Worm (Caenorhabditis elegans) whole organism, L4 larva: ENCODE data around the gene exos-1.

Experiments
- F10B5.3 ChIP-seq: sonication (generic microtip); optimal IDR thresholded peaks from 2 replicates; lab custom pipeline; 2016; ENCODE audit warnings: mild to moderate bottlenecking, missing genetic modification characterization, missing compliant biosample characterization
- F37D6.2 ChIP-seq: sonication (generic microtip); optimal IDR thresholded peaks from 2 replicates; lab custom pipeline; 2016; ENCODE audit warnings: mild to moderate bottlenecking, missing genetic modification characterization, missing compliant biosample characterization
- Y5F2A.4 ChIP-seq: fragments of 200-800 bp; sonication (Bioruptor generic); optimal IDR thresholded peaks from 2 replicates; lab custom pipeline; 2018; ENCODE audit warnings: mild to moderate bottlenecking, missing genetic modification characterization, missing compliant biosample characterization
- aha-1 ChIP-seq: fragments of 150-350 bp; peaks from one replicate; lab custom pipeline; 2014; ENCODE audit warnings: missing biosample characterization, missing genetic modification characterization
- ama-1 ChIP-seq: fragments of 150-350 bp; optimal IDR thresholded peaks from 2 replicates; lab custom pipeline; 2014; ENCODE audit warnings: inconsistent platforms, mixed read lengths
- attf-4 ChIP-seq: sonication (generic microtip); optimal IDR thresholded peaks from 3 replicates; lab custom pipeline; 2017; ENCODE audit warnings: missing biosample characterization, missing genetic modification characterization
- ceh-20 ChIP-seq: fragments of 200-800 bp; sonication (Bioruptor generic); IDR thresholded peaks from 2 replicates; pipeline ENCODE4 v1.3.6; 2022; ENCODE audit warnings: missing genetic modification reagents, missing genetic modification characterization, missing compliant biosample characterization
- ceh-28 ChIP-seq: fragments of 150-350 bp; optimal IDR thresholded peaks from 2 replicates; lab custom pipeline; 2014; ENCODE audit warnings: missing biosample characterization, missing genetic modification reagents, missing genetic modification characterization
- ceh-44 ChIP-seq: fragments of 200-800 bp; sonication (Bioruptor generic); IDR thresholded peaks from 2 replicates; pipeline ENCODE4 v1.3.6; 2022; ENCODE audit warnings: missing genetic modification reagents, missing genetic modification characterization, missing compliant biosample characterization
- dmd-8 ChIP-seq: fragments of 200-800 bp; sonication (Bioruptor generic); IDR thresholded peaks from 2 replicates; pipeline ENCODE4 v1.3.6; 2022; ENCODE audit warnings: missing genetic modification characterization, missing compliant biosample characterization
- duxl-1 ChIP-seq: sonication (generic microtip); optimal IDR thresholded peaks from 2 replicates; lab custom pipeline; 2016; ENCODE audit warnings: mild to moderate bottlenecking, missing genetic modification characterization, moderate library complexity, missing compliant biosample characterization; ENCODE audit not compliant: poor library complexity
- dve-1 ChIP-seq: sonication (generic microtip); optimal IDR thresholded peaks from 2 replicates; lab custom pipeline; 2017; ENCODE audit warnings: antibody characterized with exemption, mild to moderate bottlenecking, missing genetic modification characterization, missing compliant biosample characterization; ENCODE audit not compliant: insufficient read depth
- egl-27 ChIP-seq: sonication (generic microtip); optimal IDR thresholded peaks from 3 replicates; lab custom pipeline; 2017; ENCODE audit warnings: missing biosample characterization, missing genetic modification reagents, missing genetic modification characterization
- egl-43 ChIP-seq: fragments of 200-800 bp; sonication (Bioruptor generic); IDR thresholded peaks from 2 replicates; pipeline ENCODE4 v1.3.6; 2022; ENCODE audit warnings: missing genetic modification reagents, missing genetic modification characterization, missing compliant biosample characterization
- hif-1 ChIP-seq, 2 experiments: sonication (generic microtip); optimal IDR thresholded peaks; 2 replicates each; lab custom pipeline; 2016 to 2017; ENCODE audit warnings: missing compliant biosample characterization in 2 of 2, missing genetic modification characterization in 2 of 2, missing genetic modification reagents in 2 of 2, missing genotype in 2 of 2, mild to moderate bottlenecking in 1 of 2
- hmg-1.1 ChIP-seq: fragments of 200-800 bp; sonication (Bioruptor generic); IDR thresholded peaks from 2 replicates; pipeline ENCODE4 v1.3.6; 2022; ENCODE audit warnings: missing genetic modification reagents, missing genetic modification characterization, missing compliant biosample characterization
- jun-1 ChIP-seq: fragments of 150-350 bp; optimal IDR thresholded peaks from 2 replicates; lab custom pipeline; 2014; ENCODE audit warnings: missing biosample characterization, missing genetic modification reagents, missing genetic modification characterization
- lin-13 ChIP-seq: fragments of 150-350 bp; optimal IDR thresholded peaks from 2 replicates; lab custom pipeline; 2014; ENCODE audit warnings: missing biosample characterization, missing genetic modification reagents, missing genetic modification characterization
- lin-38 ChIP-seq: fragments of 200-800 bp; sonication (Bioruptor generic); IDR thresholded peaks from 2 replicates; pipeline ENCODE4 v1.3.6; 2022; ENCODE audit warnings: missing genetic modification reagents, missing genetic modification characterization, missing compliant biosample characterization
- lsy-2 ChIP-seq, 2 experiments: fragments of 150-350 bp in 1 of 2; sonication (generic microtip) in 1 of 2; optimal IDR thresholded peaks; 2 replicates each; lab custom pipeline; 2014 to 2017; ENCODE audit warnings: missing biosample characterization in 2 of 2, missing genetic modification characterization in 2 of 2
- madf-5 ChIP-seq, 2 experiments: fragments of 200-800 bp; sonication (Bioruptor generic); IDR thresholded peaks; 2 replicates each; pipeline ENCODE4 v1.3.6; 2022; ENCODE audit warnings: missing compliant biosample characterization in 2 of 2, missing genetic modification characterization in 2 of 2
- madf-9 ChIP-seq: fragments of 200-800 bp; sonication (Bioruptor generic); conservative IDR thresholded peaks from 2 replicates; pipeline ENCODE4 v1.3.6; 2022; ENCODE audit warnings: missing genetic modification reagents, missing genetic modification characterization, missing compliant biosample characterization
- mdt-29 ChIP-seq: fragments of 200-800 bp; sonication (Bioruptor generic); IDR thresholded peaks from 2 replicates; pipeline ENCODE4 v1.3.6; 2022; ENCODE audit warnings: missing genetic modification reagents, missing genetic modification characterization, missing compliant biosample characterization
- mep-1 ChIP-seq: fragments of 150-350 bp; sonication (generic microtip); optimal IDR thresholded peaks from 3 replicates; lab custom pipeline; 2014; ENCODE audit warnings: missing biosample characterization, missing genetic modification characterization
- nhr-10 ChIP-seq: fragments of 150-350 bp; optimal IDR thresholded peaks from 2 replicates; lab custom pipeline; 2014; ENCODE audit warnings: missing biosample characterization, missing genetic modification characterization
- nhr-111 ChIP-seq: fragments of 200-800 bp; sonication (Bioruptor generic); optimal IDR thresholded peaks from 2 replicates; lab custom pipeline; 2018; ENCODE audit warnings: mild to moderate bottlenecking, missing genetic modification characterization, missing compliant biosample characterization
- nhr-237 ChIP-seq: sonication (generic microtip); optimal IDR thresholded peaks from 2 replicates; lab custom pipeline; 2017; ENCODE audit warnings: missing biosample characterization, missing genetic modification characterization
- nhr-28 ChIP-seq: fragments of 150-350 bp; optimal IDR thresholded peaks from 2 replicates; lab custom pipeline; 2014; ENCODE audit warnings: missing biosample characterization, missing genetic modification characterization
- nhr-41 ChIP-seq: fragments of 200-800 bp; sonication (Bioruptor generic); IDR thresholded peaks from 2 replicates; pipeline ENCODE4 v1.3.6; 2022; ENCODE audit warnings: missing genetic modification reagents, missing genetic modification characterization, missing compliant biosample characterization
- nhr-48 ChIP-seq: sonication (generic microtip); optimal IDR thresholded peaks from 2 replicates; lab custom pipeline; 2016; ENCODE audit warnings: mild to moderate bottlenecking, missing genetic modification characterization, missing compliant biosample characterization
- nhr-76 ChIP-seq: fragments of 150-350 bp; optimal IDR thresholded peaks from 2 replicates; lab custom pipeline; 2014; ENCODE audit warnings: missing biosample characterization, missing genetic modification characterization
- pha-4 ChIP-seq, 2 experiments: fragments of 150-350 bp in 1 of 2; fragments of 200-800 bp in 1 of 2; sonication (Bioruptor generic) in 1 of 2; IDR thresholded peaks in 1 of 2; optimal IDR thresholded peaks in 1 of 2; 2 replicates each; pipeline versions ENCODE4 v1.3.6 to Lab custom; 2014 to 2022; ENCODE audit warnings: missing genetic modification characterization in 2 of 2, missing genetic modification reagents in 2 of 2, missing biosample characterization in 1 of 2, missing compliant biosample characterization in 1 of 2
- php-3 ChIP-seq: fragments of 200-800 bp; sonication (Bioruptor generic); IDR thresholded peaks from 2 replicates; pipeline ENCODE4 v1.3.6; 2022; ENCODE audit warnings: missing genetic modification reagents, missing genetic modification characterization, missing compliant biosample characterization
- pqm-1 ChIP-seq: sonication (generic microtip); optimal IDR thresholded peaks from 2 replicates; lab custom pipeline; 2017; ENCODE audit warnings: missing biosample characterization, missing genetic modification characterization
- saeg-2 ChIP-seq: fragments of 200-800 bp; sonication (Bioruptor generic); IDR thresholded peaks from 2 replicates; pipeline ENCODE4 v1.3.6; 2022; ENCODE audit warnings: missing genetic modification reagents, missing genetic modification characterization, missing compliant biosample characterization
- sdz-12 ChIP-seq: fragments of 200-800 bp; sonication (Bioruptor generic); optimal IDR thresholded peaks from 2 replicates; lab custom pipeline; 2018; ENCODE audit warnings: mild to moderate bottlenecking, missing genetic modification characterization, missing compliant biosample characterization
- set-16 ChIP-seq: fragments of 200-800 bp; sonication (Bioruptor generic); IDR thresholded peaks from 2 replicates; pipeline ENCODE4 v1.3.6; 2022; ENCODE audit warnings: missing genetic modification reagents, missing genetic modification characterization, missing compliant biosample characterization
- snpc-4 ChIP-seq: fragments of 150-350 bp; optimal IDR thresholded peaks from 2 replicates; lab custom pipeline; 2014; ENCODE audit warnings: missing biosample characterization, missing genetic modification characterization
- tag-97 ChIP-seq: fragments of 200-800 bp; sonication (Bioruptor generic); IDR thresholded peaks from 2 replicates; pipeline ENCODE4 v1.3.6; 2022; ENCODE audit warnings: missing genetic modification characterization, missing compliant biosample characterization
- tra-1 ChIP-seq: fragments of 200-800 bp; sonication (Bioruptor generic); IDR thresholded peaks from 2 replicates; pipeline ENCODE4 v1.3.6; 2022; ENCODE audit warnings: missing genetic modification reagents, missing genetic modification characterization, missing compliant biosample characterization
- unc-130 ChIP-seq: sonication (generic microtip); optimal IDR thresholded peaks from 2 replicates; lab custom pipeline; 2016; ENCODE audit warnings: missing genetic modification reagents, missing genetic modification characterization, missing compliant biosample characterization
- unc-39 ChIP-seq: sonication (generic microtip); optimal IDR thresholded peaks from 2 replicates; lab custom pipeline; 2017; ENCODE audit warnings: missing biosample characterization, missing genetic modification characterization
- unc-62 ChIP-seq, 3 experiments: fragments of 150-350 bp in 1 of 3; sonication (generic microtip); optimal IDR thresholded peaks in 2 of 3; peaks in 1 of 3; 1 replicate in 1 of 3; 2 replicates in 2 of 3; lab custom pipeline; 2014 to 2017; ENCODE audit warnings: missing biosample characterization in 3 of 3, missing genetic modification characterization in 3 of 3, missing genetic modification reagents in 3 of 3, missing genotype in 1 of 3
- zag-1 ChIP-seq: fragments of 150-350 bp; optimal IDR thresholded peaks from 2 replicates; lab custom pipeline; 2014; ENCODE audit warnings: missing biosample characterization, missing genetic modification characterization

Gene exos-1

DNA sequence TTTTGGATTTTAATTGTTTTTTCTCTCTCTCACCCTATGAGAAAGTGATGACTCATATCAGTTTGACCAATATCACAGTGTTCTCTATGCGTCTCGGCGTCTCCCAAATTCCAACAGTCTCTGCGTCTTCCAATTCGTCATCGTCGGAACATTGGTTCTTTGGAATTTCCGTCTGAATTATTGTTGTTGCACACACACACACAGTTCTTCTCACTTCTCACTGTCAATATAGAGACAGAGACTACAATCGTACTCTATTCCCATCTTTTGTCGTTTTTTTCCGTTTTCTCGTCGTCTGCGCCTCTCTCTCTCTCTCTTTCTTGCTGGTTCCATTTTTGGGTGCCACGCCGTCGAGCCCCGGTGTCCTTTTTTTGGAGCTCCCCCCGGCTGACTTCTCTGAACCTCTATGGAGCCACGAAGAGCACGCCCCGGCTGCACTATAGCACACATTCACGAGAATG lies 41.8 kb downstream of the exos-1 start (continued):
- TF ChIP-seq hif-1 (tag; optimal IDR thresholded peaks at IDR 0.05; lab: Kevin White, UChicago), result peak in 1 of 2 experiments; percentile 19
- TF ChIP-seq snpc-4 (tag; lab: Kevin White, UChicago), result no peak
- no peak; the same call in 1 of the 2 replicates for TF ChIP-seq lin-38 (GFP tag; lab: Robert Waterston, UW)
- TF ChIP-seq nhr-41 (GFP tag; lab: Robert Waterston, UW), result no peak
- TF ChIP-seq pha-4 (GFP tag; IDR thresholded peaks at IDR 0.05; lab: Robert Waterston, UW), result 0 out of 2 replicates have a peak, but pooled peaks have one; percentile 23
- TF ChIP-seq pha-4 (tag; optimal IDR thresholded peaks at IDR 0.05; lab: Kevin White, UChicago), result peak; percentile 50
- TF ChIP-seq tra-1 (GFP tag; lab: Robert Waterston, UW), result no peak
- peak; percentile 97 for TF ChIP-seq aha-1 (tag; lab: Kevin White, UChicago)
- peak in 1 of 2 experiments; percentile 15 for TF ChIP-seq lsy-2 (tag; optimal IDR thresholded peaks at IDR 0.05; lab: Kevin White, UChicago)
- peak; percentile 80 for TF ChIP-seq dve-1 (tag; lab: Kevin White, UChicago)
- peak; percentile 60 for TF ChIP-seq set-16 (GFP tag; lab: Robert Waterston, UW)
- no peak for TF ChIP-seq nhr-48
- TF ChIP-seq ceh-44, result no peak
- no peak for TF ChIP-seq egl-27 (tag; lab: Kevin White, UChicago)
- no peak for TF ChIP-seq F37D6.2 (tag; lab: Kevin White, UChicago)
- no peak for TF ChIP-seq nhr-111 (GFP tag; lab: Kevin White, UChicago)
- TF ChIP-seq nhr-28, result peak; percentile 96
- TF ChIP-seq madf-9 (GFP tag; lab: Robert Waterston, UW), result no peak
- no peak for TF ChIP-seq unc-130 (GFP tag; lab: Kevin White, UChicago)
- peak; percentile 44 for TF ChIP-seq pqm-1 (tag; lab: Kevin White, UChicago)
- no peak for TF ChIP-seq zag-1 (tag; lab: Kevin White, UChicago)
- TF ChIP-seq nhr-76 (tag; lab: Kevin White, UChicago), result no peak
- peak; percentile 63 for TF ChIP-seq jun-1
- TF ChIP-seq nhr-237 (tag; lab: Kevin White, UChicago), result no peak
- 0 out of 2 replicates have a peak, but pooled peaks have one; percentile 4 for TF ChIP-seq egl-43
- 0 out of 2 replicates have a peak, but pooled peaks have one; percentile 11 for TF ChIP-seq hmg-1.1

DNA sequence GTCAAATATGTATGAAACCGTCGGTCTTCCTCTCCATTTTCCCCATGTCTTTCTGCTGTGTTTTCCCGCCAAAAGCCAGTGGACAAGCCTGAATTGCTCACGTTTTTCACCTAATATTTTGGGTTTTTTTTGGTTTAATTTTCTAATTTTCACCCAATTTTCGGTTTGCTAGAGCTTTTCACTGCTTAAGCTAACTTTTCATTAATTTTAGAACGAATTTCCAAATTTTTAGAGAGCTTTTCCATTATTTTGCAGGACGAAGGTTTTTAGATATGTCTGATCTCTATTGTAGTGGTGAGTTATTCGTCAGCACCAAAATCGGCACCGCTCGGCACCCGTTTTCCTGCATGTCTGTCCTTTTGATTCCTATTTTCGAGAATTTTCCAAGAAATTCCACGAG lies 44.8 kb downstream of the exos-1 start:
- TF ChIP-seq attf-4 (tag; lab: Kevin White, UChicago), result no peak
- no peak for TF ChIP-seq F37D6.2 (tag; lab: Kevin White, UChicago)
- TF ChIP-seq aha-1 (tag; lab: Kevin White, UChicago), result peak; percentile 91

DNA sequence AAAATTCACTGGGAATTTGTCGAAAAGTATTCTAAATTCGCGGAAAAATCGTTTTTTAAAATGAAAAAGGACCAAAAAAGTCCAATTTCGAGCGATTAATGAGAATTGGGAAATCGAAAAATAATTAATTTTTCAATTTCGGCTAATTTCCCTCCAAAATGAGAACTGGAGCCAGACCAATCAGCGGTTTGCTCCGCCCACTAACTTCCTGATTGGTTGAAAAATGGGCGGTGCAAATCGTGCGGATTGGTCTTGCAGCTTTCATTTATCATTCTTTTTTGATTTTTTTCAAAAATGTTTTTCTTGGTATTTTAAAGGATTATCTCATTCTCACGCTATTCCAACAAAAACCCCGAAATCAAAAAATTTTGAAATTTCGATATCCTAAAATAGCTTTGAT lies 45.2 kb downstream of the exos-1 start:
- no peak for TF ChIP-seq madf-5 (GFP tag; IDR thresholded peaks at IDR 0.05; lab: Robert Waterston, UW)
- TF ChIP-seq jun-1, result no peak
- TF ChIP-seq unc-39, result no peak
- TF ChIP-seq saeg-2 (GFP tag; lab: Robert Waterston, UW), result no peak

DNA sequence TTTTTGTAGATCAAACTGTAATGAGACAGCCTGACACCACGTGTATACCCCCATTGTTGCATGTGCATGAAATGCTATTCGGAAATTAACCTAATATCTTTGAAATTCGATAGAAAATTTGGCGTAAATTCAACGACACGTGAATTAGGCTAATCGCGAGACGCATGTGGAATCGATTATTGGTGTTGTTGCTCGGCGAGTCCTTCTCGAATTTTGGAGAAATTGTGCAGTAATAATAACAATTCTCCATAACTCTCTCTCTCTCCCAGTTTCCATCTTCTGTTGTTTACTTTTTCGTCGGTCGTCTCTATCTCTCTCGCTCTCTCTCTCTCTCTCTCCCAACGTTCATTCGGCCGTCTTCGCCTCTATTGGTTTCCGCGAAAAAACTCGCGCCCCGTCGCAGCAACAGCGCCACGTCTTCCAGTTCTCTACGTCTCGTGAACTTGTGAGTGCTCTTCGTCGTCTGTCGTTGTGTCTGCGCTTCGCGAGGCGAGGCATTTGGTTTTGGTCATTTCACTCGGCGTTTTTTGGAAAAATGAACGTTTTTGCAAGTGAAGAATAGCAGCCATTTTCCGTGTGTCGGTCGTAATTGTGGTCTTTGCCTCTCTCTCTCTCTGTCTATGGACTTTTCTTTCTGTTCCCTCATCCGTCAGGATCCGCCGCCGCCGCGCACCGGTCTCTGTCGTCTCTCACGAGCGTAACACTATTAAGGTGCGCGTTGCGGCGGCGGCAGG lies 45.9 kb downstream of the exos-1 start:
- TF ChIP-seq mdt-29 (GFP tag; lab: Robert Waterston, UW) (no peak), php-3 (GFP tag; lab: Robert Waterston, UW) (no peak), ama-1 (lab: Kevin White, UChicago) (no peak), lin-13 (peak; percentile 63), mep-1 (tag; lab: Kevin White, UChicago) (peak; percentile 73), Y5F2A.4 (GFP tag; lab: Kevin White, UChicago) (no peak), ceh-28 (tag; lab: Kevin White, UChicago) (no peak), sdz-12 (GFP tag; lab: Kevin White, UChicago) (no peak), jun-1 (peak; percentile 13), snpc-4 (tag; lab: Kevin White, UChicago) (no peak), F10B5.3 (tag; lab: Kevin White, UChicago) (no peak), dmd-8 (GFP tag; lab: Robert Waterston, UW) (no peak), ceh-20 (no peak), nhr-10 (no peak), unc-62 (GFP tag; optimal IDR thresholded peaks at IDR 0.05 in 1 of 2; lab: Kevin White, UChicago) (peak in 1 of 2 experiments; percentile 83), unc-62 (tag; optimal IDR thresholded peaks at IDR 0.05; lab: Kevin White, UChicago) (no peak), duxl-1 (tag; lab: Kevin White, UChicago) (no peak), dve-1 (tag; lab: Kevin White, UChicago) (peak; percentile 71), tag-97 (no peak)
